Worm (Caenorhabditis elegans): ENCODE data around the gene F45H10.2.
A peak's percentile ranks its signal among the peaks of the same experiment; 100 is the strongest.

DNA sequence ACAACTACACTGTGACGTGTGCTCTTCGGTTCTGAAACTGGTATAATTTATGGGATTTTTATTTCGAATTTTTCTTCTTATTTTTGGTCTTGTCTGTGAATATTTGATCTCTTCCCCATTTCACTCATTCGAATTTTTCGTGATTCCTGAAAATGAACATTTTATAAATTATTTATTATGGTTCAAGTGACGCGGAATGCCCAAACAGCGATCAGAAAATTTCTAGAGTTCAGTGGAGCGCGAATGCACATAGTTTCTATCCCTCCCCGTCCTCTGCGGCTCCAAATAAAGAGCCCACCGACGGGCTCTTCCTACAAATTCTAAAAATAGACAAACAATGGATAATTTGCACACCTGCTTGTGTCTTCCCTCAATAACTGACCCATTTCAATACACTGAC is 10.8 kb upstream of the F45H10.2 start, which contains the start of gene F54F11.1:
- TF ChIP-seq ztf-4 (tag; optimal IDR thresholded peaks at IDR 0.05) (no peak), egl-27 (tag; optimal IDR thresholded peaks at IDR 0.05) (no peak), fos-1 (tag; optimal IDR thresholded peaks at IDR 0.05) (no peak), ceh-16 (tag; optimal IDR thresholded peaks at IDR 0.05) (no peak), unc-55 (GFP tag; optimal IDR thresholded peaks at IDR 0.05) (peak; percentile 14), nhr-10 (tag; optimal IDR thresholded peaks at IDR 0.05) (no peak)

All from whole organism, L2 larva.